Worm (Caenorhabditis elegans) whole organism, L1 larva: ENCODE results near the gene F44F4.3.
A peak's percentile ranks its signal among the peaks of the same experiment; 100 is the strongest.

Source experiments
- C16A3.4 ChIP-seq: fragments of 150-350 bp; optimal IDR thresholded peaks from 2 replicates; lab custom pipeline; 2014; ENCODE audit warnings: missing biosample characterization, missing genetic modification characterization
- aly-2 ChIP-seq: fragments of 150-350 bp; optimal IDR thresholded peaks from 2 replicates; lab custom pipeline; 2014; ENCODE audit warnings: missing biosample characterization, missing genetic modification characterization
- blmp-1 ChIP-seq: fragments of 150-350 bp; optimal IDR thresholded peaks from 2 replicates; lab custom pipeline; 2014; ENCODE audit warnings: missing biosample characterization, missing genetic modification characterization
- ceh-82 ChIP-seq, 3 experiments: fragments of 150-350 bp in 1 of 3; sonication (generic microtip) in 2 of 3; optimal IDR thresholded peaks; 2 replicates each; lab custom pipeline; 2014 to 2017; ENCODE audit warnings: missing biosample characterization in 3 of 3, missing genetic modification characterization in 3 of 3
- dsc-1 ChIP-seq: sonication (generic microtip); optimal IDR thresholded peaks from 2 replicates; lab custom pipeline; 2016; ENCODE audit warnings: mild to moderate bottlenecking, missing genetic modification characterization, missing compliant biosample characterization
- efl-1 ChIP-seq, 4 experiments: fragments of 150-350 bp; optimal IDR thresholded peaks in 3 of 4; peaks in 1 of 4; 1 replicate in 1 of 4; 2 replicates in 3 of 4; lab custom pipeline; 2014; ENCODE audit warnings: missing biosample characterization in 2 of 4, missing genetic modification characterization in 2 of 4, missing genetic modification reagents in 2 of 4
- efl-3 ChIP-seq: fragments of 200-800 bp; sonication (Bioruptor generic); optimal IDR thresholded peaks from 2 replicates; lab custom pipeline; 2018; ENCODE audit warnings: mild to moderate bottlenecking, missing genetic modification characterization, missing compliant biosample characterization
- elt-2 ChIP-seq: sonication (generic microtip); optimal IDR thresholded peaks from 2 replicates; lab custom pipeline; 2016; ENCODE audit warnings: missing genetic modification characterization, mild to moderate bottlenecking, inconsistent platforms, missing compliant biosample characterization, missing genetic modification reagents
- ets-5 ChIP-seq: fragments of 200-800 bp; sonication (Bioruptor generic); IDR thresholded peaks from 2 replicates; pipeline ENCODE4 v1.3.6; 2022; ENCODE audit warnings: missing genetic modification characterization, missing compliant biosample characterization
- fos-1 ChIP-seq: fragments of 150-350 bp; optimal IDR thresholded peaks from 2 replicates; lab custom pipeline; 2014; ENCODE audit warnings: missing biosample characterization, missing genetic modification characterization
- hlh-17 ChIP-seq: fragments of 200-800 bp; sonication (Bioruptor generic); optimal IDR thresholded peaks from 2 replicates; lab custom pipeline; 2018; ENCODE audit warnings: missing genetic modification characterization, mild to moderate bottlenecking, missing compliant biosample characterization, moderate library complexity, borderline replicate concordance
- hlh-4 ChIP-seq: sonication (generic microtip); optimal IDR thresholded peaks from 2 replicates; lab custom pipeline; 2016; ENCODE audit warnings: mild to moderate bottlenecking, missing genetic modification characterization, missing compliant biosample characterization
- hpl-2 ChIP-seq: fragments of 150-350 bp; optimal IDR thresholded peaks from 2 replicates; lab custom pipeline; 2014; ENCODE audit warnings: missing biosample characterization, missing genetic modification reagents, missing genetic modification characterization
- isw-1 ChIP-seq: fragments of 200-800 bp; sonication (Bioruptor generic); IDR thresholded peaks from 2 replicates; pipeline ENCODE4 v1.3.6; 2022; ENCODE audit warnings: missing genetic modification characterization, missing compliant biosample characterization
- lin-13 ChIP-seq: fragments of 150-350 bp; optimal IDR thresholded peaks from 2 replicates; lab custom pipeline; 2014; ENCODE audit warnings: missing biosample characterization, missing genetic modification reagents, missing genetic modification characterization
- lin-14 ChIP-seq: fragments of 200-800 bp; sonication (Bioruptor generic); optimal IDR thresholded peaks from 2 replicates; lab custom pipeline; 2018; ENCODE audit warnings: mild to moderate bottlenecking, missing genetic modification characterization, moderate library complexity, missing compliant biosample characterization
- mef-2 ChIP-seq: fragments of 150-350 bp; optimal IDR thresholded peaks from 2 replicates; lab custom pipeline; 2014; ENCODE audit warnings: missing biosample characterization, missing genetic modification characterization
- nhr-11 ChIP-seq: fragments of 150-350 bp; optimal IDR thresholded peaks from 2 replicates; lab custom pipeline; 2014; ENCODE audit warnings: missing biosample characterization, missing genetic modification characterization
- nhr-12 ChIP-seq: sonication (generic microtip); optimal IDR thresholded peaks from 2 replicates; lab custom pipeline; 2017; ENCODE audit warnings: missing biosample characterization, missing genetic modification characterization
- nhr-19 ChIP-seq: fragments of 200-800 bp; sonication (Bioruptor generic); conservative IDR thresholded peaks from 2 replicates; pipeline ENCODE4 v1.3.6; 2022; ENCODE audit warnings: missing genetic modification characterization, missing compliant biosample characterization
- nhr-20 ChIP-seq: sonication (generic microtip); optimal IDR thresholded peaks from 2 replicates; lab custom pipeline; 2016; ENCODE audit warnings: mild to moderate bottlenecking, missing genetic modification characterization, missing compliant biosample characterization
- nhr-237 ChIP-seq: fragments of 150-350 bp; optimal IDR thresholded peaks from 2 replicates; lab custom pipeline; 2014; ENCODE audit warnings: missing biosample characterization, missing genetic modification characterization
- nhr-28 ChIP-seq: fragments of 150-350 bp; optimal IDR thresholded peaks from 2 replicates; lab custom pipeline; 2014; ENCODE audit warnings: missing biosample characterization, missing genetic modification characterization
- nhr-47 ChIP-seq: sonication (generic microtip); optimal IDR thresholded peaks from 2 replicates; lab custom pipeline; 2016; ENCODE audit warnings: mild to moderate bottlenecking, missing genetic modification characterization, moderate library complexity, missing compliant biosample characterization
- nhr-71 ChIP-seq: sonication (generic microtip); optimal IDR thresholded peaks from 2 replicates; lab custom pipeline; 2016; ENCODE audit warnings: mild to moderate bottlenecking, missing genetic modification characterization, moderate library complexity, missing compliant biosample characterization
- nhr-84 ChIP-seq: sonication (generic microtip); optimal IDR thresholded peaks from 2 replicates; lab custom pipeline; 2017; ENCODE audit warnings: missing biosample characterization, missing genetic modification characterization
- nhr-85 ChIP-seq: sonication (generic microtip); peaks from one replicate; lab custom pipeline; 2016; ENCODE audit warnings: missing genetic modification characterization, inconsistent platforms, missing compliant biosample characterization
- rnt-1 ChIP-seq: sonication (generic microtip); optimal IDR thresholded peaks from 2 replicates; lab custom pipeline; 2016; ENCODE audit warnings: mild to moderate bottlenecking, missing genetic modification characterization, moderate library complexity, missing compliant biosample characterization
- sptf-1 ChIP-seq: fragments of 150-350 bp; optimal IDR thresholded peaks from 2 replicates; lab custom pipeline; 2014; ENCODE audit warnings: missing biosample characterization, missing genetic modification characterization
- sup-37 ChIP-seq: fragments of 200-800 bp; sonication (Bioruptor generic); optimal IDR thresholded peaks from 2 replicates; lab custom pipeline; 2018; ENCODE audit warnings: mild to moderate bottlenecking, missing genetic modification characterization, missing compliant biosample characterization
- swsn-7 ChIP-seq: sonication (generic microtip); optimal IDR thresholded peaks from 2 replicates; lab custom pipeline; 2016; ENCODE audit warnings: missing genetic modification characterization, missing compliant biosample characterization
- tbx-2 ChIP-seq: sonication (generic microtip); optimal IDR thresholded peaks from 2 replicates; lab custom pipeline; 2016; ENCODE audit warnings: missing genetic modification characterization, missing compliant biosample characterization
- tlp-1 ChIP-seq: fragments of 150-350 bp; optimal IDR thresholded peaks from 2 replicates; lab custom pipeline; 2014; ENCODE audit warnings: missing biosample characterization, missing genetic modification characterization
- unc-130 ChIP-seq: fragments of 150-350 bp; optimal IDR thresholded peaks from 2 replicates; lab custom pipeline; 2017; ENCODE audit warnings: missing biosample characterization, missing genetic modification characterization, inconsistent platforms
- unc-62 ChIP-seq: fragments of 150-350 bp; optimal IDR thresholded peaks from 2 replicates; lab custom pipeline; 2014; ENCODE audit warnings: missing biosample characterization, missing genetic modification reagents, missing genetic modification characterization
- unc-86 ChIP-seq: sonication (generic microtip); optimal IDR thresholded peaks from 2 replicates; lab custom pipeline; 2016; ENCODE audit warnings: missing genetic modification characterization, missing compliant biosample characterization

The F44F4.3 gene

DNA sequence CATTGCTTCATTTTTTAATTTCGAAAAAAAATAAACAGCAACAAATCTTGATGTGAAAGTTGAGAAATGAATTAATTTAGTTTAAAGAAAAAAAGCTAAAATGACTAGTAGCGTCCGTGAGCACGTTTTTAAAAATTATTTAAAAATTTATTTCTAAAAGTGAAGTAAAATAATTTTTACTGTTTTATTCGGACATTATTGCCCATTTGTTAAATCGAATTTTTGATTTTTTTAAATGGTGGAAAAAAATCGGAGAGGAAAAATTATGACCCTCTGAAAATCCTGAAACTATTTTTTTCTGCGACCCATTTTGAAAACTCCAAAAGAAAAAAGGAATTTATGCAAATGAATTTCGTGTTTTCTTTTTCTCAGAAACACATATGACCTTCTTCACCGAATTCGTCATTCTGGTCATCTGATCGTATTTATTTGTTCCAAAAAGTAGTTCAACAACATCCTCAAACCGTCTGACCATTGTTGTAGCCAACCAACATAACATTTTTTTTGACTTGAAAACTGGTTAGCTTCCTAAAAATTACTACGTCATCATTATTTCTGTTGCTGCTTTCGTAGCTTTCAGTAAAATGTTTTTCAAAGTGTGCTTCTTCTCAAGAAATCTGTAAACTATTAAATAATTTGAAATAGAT lies at the start of gene F44F4.3:
F44F4.3 (minus strand) TSS at position 51 of the 647 bp plus-strand sequence.
- TF ChIP-seq dsc-1 (tag; lab: Kevin White, UChicago) (no peak), nhr-85 (peak; percentile 53), blmp-1 (peak; percentile 12)

DNA sequence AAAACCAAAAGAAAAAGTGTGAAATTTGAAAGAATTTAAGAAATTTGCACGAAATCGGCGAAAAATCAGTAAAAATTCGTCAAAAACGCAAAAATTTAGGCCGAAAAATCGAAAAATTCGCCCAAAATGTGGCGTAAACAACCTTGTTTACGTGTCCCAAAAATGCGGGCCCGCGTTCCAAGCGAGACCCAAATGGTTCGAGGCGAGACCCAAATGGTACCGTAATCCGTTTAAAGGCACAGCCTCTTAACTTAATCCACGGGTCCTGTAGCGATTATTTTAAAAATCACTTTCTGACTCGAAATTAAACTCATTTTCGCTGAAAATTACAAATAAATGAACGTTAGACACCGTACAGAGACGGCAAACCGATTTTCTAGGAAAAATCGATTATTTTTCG lies 49.6 kb upstream of the F44F4.3 start:
- TF ChIP-seq sup-37 (GFP tag; lab: Kevin White, UChicago): no peak
- no peak for TF ChIP-seq unc-130 (tag; lab: Kevin White, UChicago)
- TF ChIP-seq ceh-82 (tag; optimal IDR thresholded peaks at IDR 0.05; lab: Kevin White, UChicago): no peak
- TF ChIP-seq lin-13 (GFP tag; lab: Kevin White, UChicago): no peak
- TF ChIP-seq elt-2 (tag; lab: Kevin White, UChicago): no peak
- no peak for TF ChIP-seq fos-1 (tag; lab: Kevin White, UChicago)
- TF ChIP-seq hpl-2 (GFP tag; lab: Kevin White, UChicago): no peak
- no peak for TF ChIP-seq nhr-85
- no peak for TF ChIP-seq tbx-2
- no peak for TF ChIP-seq hlh-4 (tag; lab: Kevin White, UChicago)
- no peak for TF ChIP-seq nhr-237 (tag; lab: Kevin White, UChicago)
- TF ChIP-seq isw-1: no peak
- no peak for TF ChIP-seq nhr-47 (tag; lab: Kevin White, UChicago)
- no peak for TF ChIP-seq nhr-20 (tag; lab: Kevin White, UChicago)
- no peak for TF ChIP-seq C16A3.4
- TF ChIP-seq mef-2 (tag; lab: Kevin White, UChicago): no peak

DNA sequence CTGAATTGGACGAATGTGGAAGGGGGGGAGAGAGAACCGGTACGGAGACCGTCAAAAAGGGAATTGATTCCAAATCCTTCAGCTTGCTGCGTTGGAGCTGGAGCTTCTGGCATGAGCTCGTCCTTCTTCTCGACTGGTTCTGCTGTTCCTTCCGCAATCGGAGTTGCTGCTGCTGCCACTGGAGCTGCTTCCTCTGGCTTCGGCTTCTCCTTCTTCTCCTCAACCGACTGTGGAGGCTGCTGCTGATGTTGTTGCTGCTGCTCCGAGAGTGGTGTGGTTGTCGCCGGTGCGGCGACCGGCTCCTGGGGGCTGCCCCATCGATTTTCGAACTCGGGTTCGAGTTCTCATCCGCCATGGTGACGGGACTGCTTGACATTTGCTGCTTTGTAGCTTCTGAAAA lies 49.1 kb upstream of the F44F4.3 start, which contains the start of gene R03D7.2:
R03D7.2 (minus strand) TSS at position 399 of the 400 bp plus-strand sequence.
- TF ChIP-seq rnt-1: no peak
- peak; percentile 8 for TF ChIP-seq hlh-17
- TF ChIP-seq, all 84 proteins: peak for 1

DNA sequence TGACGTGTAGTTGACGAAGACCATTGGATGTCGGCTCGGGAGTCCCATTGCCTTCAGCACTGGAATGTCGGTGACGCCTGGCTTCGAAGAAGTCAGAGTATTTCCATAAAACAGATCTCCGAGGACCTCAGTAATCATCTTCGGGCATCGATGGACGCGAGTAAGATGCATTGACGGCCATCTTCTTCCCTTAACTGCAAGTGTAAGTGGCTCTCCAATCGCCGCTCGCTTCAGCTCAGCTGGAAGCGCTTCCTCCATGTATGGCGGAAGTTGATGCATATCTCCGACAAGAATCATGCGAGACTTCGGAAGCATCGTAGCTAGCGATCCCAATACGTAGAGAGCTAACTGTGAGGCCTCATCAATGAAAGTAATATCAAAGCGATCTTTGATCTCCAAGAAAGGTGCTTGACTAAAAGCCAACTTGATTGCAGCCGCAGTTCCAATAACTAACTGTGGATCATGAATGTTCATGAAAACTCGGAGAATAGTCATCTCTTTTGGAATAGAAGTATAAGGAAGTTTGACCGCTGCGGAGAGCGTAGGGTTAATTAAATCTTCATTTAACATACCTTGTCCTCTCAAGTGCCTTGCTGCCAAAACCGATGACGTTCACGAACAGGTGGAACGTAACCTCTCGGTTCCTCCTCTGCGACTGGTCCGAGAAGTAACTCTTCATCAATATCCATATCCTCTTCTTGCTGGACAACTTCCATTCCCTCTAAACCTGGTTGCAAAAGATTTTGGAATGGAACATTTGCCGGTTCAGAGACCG lies 48.4 kb upstream of the F44F4.3 start:
- TF ChIP-seq nhr-71 (tag; lab: Kevin White, UChicago): no peak
- no peak for TF ChIP-seq efl-1 (optimal IDR thresholded peaks at IDR 0.05; lab: Kevin White, UChicago)
- peak in 1 of 2 experiments; percentile 9 for TF ChIP-seq efl-1 (GFP tag; optimal IDR thresholded peaks at IDR 0.05 in 1 of 2; lab: Kevin White, UChicago)

DNA sequence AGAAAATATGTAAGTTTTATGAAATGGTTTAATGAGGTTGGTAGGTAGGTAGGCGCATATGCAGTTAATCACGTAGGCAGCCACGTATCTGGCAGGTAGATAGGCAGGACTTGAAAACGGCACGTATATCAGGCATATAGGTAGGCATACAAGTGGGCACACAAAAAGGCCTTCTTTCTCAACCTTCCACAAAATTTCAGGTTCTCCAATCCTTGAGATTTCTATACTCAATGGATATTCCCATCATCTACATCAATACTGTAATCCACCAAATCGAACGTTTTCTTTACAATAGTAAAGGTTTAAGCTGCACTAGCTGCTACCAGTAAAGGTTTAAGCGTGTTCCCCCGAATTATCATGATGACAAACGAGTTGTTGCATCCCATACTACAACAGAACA lies 46.6 kb upstream of the F44F4.3 start:
- TF ChIP-seq ets-5 (GFP tag; lab: Robert Waterston, UW) (no peak), unc-62 (GFP tag; lab: Kevin White, UChicago) (no peak), nhr-12 (tag; lab: Kevin White, UChicago) (no peak), nhr-19 (GFP tag; lab: Robert Waterston, UW) (no peak), tbx-2 (no peak), tlp-1 (no peak), swsn-7 (tag; lab: Kevin White, UChicago) (no peak)

DNA sequence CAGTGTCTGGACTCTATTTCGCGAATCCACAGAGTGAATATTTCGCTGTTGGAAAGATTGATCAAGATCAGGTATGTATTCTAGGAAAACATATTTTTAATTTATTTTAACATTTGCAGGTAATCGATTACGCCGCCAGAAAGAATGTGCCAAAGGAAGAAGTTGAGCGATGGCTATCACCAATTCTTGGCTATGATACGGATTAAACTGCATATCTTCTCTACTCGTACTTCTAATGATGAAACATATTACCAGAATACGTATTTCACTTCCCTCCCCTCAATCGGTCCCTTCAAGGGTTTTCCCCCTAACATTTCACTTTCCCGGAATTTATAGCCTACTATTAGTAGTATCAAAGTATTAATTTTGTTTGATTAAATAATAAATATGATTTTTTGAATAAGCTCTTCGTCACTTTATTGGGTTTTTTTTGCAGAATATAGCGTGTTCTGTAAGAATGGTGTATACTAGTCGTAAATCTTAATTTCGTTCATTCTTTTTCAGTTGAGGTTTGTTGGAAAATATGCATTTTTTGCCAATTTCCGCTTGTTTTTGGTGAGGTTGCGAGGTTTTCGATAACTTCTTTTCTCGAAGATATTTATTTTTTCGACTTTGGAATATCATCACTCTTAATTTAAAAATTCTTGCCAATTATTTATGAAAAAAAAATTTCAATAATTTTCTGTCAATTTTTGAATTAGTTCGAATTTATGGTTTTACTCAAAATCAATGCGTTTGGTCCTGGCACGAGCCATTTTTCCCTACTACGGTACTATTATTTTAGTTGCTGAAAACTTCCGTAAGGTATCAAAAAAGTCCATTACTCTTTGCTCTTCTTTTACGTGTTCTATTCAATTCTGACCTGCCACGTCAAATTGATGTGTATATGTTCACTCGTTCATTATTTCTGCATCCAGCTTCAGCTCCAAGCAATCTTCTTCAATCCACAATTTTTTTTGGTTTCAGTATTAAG lies 45.2 kb upstream of the F44F4.3 start:
- TF ChIP-seq unc-86: no peak
- TF ChIP-seq aly-2 (tag; lab: Kevin White, UChicago): no peak
- no peak for TF ChIP-seq nhr-28 (tag; lab: Kevin White, UChicago)
- no peak for TF ChIP-seq sptf-1 (tag; lab: Kevin White, UChicago)
- TF ChIP-seq nhr-84 (tag; lab: Kevin White, UChicago): no peak
- no peak for TF ChIP-seq efl-3
- TF ChIP-seq nhr-85: no peak
- TF ChIP-seq sup-37 (GFP tag; lab: Kevin White, UChicago): no peak
- no peak for TF ChIP-seq lin-14
- no peak for TF ChIP-seq nhr-11 (tag; lab: Kevin White, UChicago)
- TF ChIP-seq nhr-71 (tag; lab: Kevin White, UChicago): no peak
